Worm (Caenorhabditis elegans): ENCODE data around the gene sms-5.

DNA sequence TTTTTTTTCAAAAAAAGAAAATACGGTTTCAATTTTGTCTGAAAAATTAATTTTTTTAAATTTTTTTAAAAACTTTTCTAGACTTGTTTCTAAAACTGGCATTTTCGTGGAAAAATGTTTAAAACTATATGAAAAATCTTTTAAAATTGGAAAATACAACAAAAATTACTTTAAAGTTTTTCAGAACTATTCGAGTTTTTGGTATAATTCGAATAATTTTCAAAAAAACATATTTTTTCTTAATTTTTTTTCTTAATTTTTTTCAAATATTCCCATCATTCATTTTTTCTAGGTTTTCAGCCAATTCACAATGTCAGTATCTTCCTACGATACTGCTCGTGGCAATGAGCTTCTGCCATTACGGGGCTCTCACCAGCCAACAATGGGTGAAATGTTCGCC is 27.1 kb downstream of the sms-5 start, which contains the start of gene slc-36.2:
- no peak for TF ChIP-seq drap-1 (GFP tag; optimal IDR thresholded peaks at IDR 0.05)
- no peak for TF ChIP-seq ztf-11 (tag; optimal IDR thresholded peaks at IDR 0.05)
- TF ChIP-seq lin-13 (tag; optimal IDR thresholded peaks at IDR 0.05) = no peak
- TF ChIP-seq elt-3 (tag; optimal IDR thresholded peaks at IDR 0.05) = no peak
- TF ChIP-seq mab-5 (tag; optimal IDR thresholded peaks at IDR 0.05) = no peak
- TF ChIP-seq snpc-4 (tag; optimal IDR thresholded peaks at IDR 0.05) = no peak
- no peak for TF ChIP-seq pha-4 (tag; optimal IDR thresholded peaks at IDR 0.05)
- no peak for TF ChIP-seq nhr-237 (tag; optimal IDR thresholded peaks at IDR 0.05)
- no peak for TF ChIP-seq unc-62 (GFP tag; optimal IDR thresholded peaks at IDR 0.05)
- no peak for TF ChIP-seq nhr-12 (tag; optimal IDR thresholded peaks at IDR 0.05)
- no peak for TF ChIP-seq nhr-2 (tag; optimal IDR thresholded peaks at IDR 0.05)
- TF ChIP-seq flh-1 (GFP tag; optimal IDR thresholded peaks at IDR 0.05) = no peak

All from whole organism, mixed stage, embryonic.